Worm (Caenorhabditis elegans) whole organism, L3 larva: ENCODE results near the gene comt-1.

ENCODE experiments used
- ama-1 ChIP-seq: fragments of 150-350 bp; optimal IDR thresholded peaks from 2 replicates; lab custom pipeline; 2018
- elt-1 ChIP-seq: fragments of 150-350 bp; optimal IDR thresholded peaks from 2 replicates; lab custom pipeline; 2014; ENCODE audit warnings: missing biosample characterization, missing genetic modification characterization
- fkh-10 ChIP-seq: sonication (generic microtip); optimal IDR thresholded peaks from 2 replicates; lab custom pipeline; 2017; ENCODE audit warnings: missing biosample characterization, missing genetic modification reagents, missing genetic modification characterization
- fos-1 ChIP-seq: fragments of 150-350 bp; optimal IDR thresholded peaks from 2 replicates; lab custom pipeline; 2014; ENCODE audit warnings: missing biosample characterization, missing genetic modification characterization
- lsy-12 ChIP-seq: sonication (generic microtip); optimal IDR thresholded peaks from 2 replicates; lab custom pipeline; 2016; ENCODE audit warnings: mild to moderate bottlenecking, missing genetic modification characterization, missing compliant biosample characterization
- nhr-11 ChIP-seq: fragments of 150-350 bp; optimal IDR thresholded peaks from 2 replicates; lab custom pipeline; 2014; ENCODE audit warnings: missing biosample characterization, missing genetic modification characterization
- pha-4 ChIP-seq: fragments of 150-350 bp; optimal IDR thresholded peaks from 2 replicates; lab custom pipeline; 2014; ENCODE audit warnings: missing biosample characterization, missing genetic modification reagents, missing genetic modification characterization
- unc-39 ChIP-seq: sonication (generic microtip); optimal IDR thresholded peaks from 4 replicates; lab custom pipeline; 2017; ENCODE audit warnings: missing biosample characterization, missing genetic modification characterization

ce11 chrX:2826337-2826736, 35.9 kb downstream of the comt-1 start:
- TF ChIP-seq fos-1 (tag; lab: Kevin White, UChicago): no peak
- no peak for TF ChIP-seq pha-4 (tag; lab: Kevin White, UChicago)
- no peak for TF ChIP-seq unc-39
- no peak for TF ChIP-seq nhr-11 (tag; lab: Kevin White, UChicago)
- TF ChIP-seq elt-1: no peak
- TF ChIP-seq lsy-12 (tag; lab: Kevin White, UChicago): no peak
- TF ChIP-seq ama-1 (lab: Kevin White, UChicago): no peak
- no peak for TF ChIP-seq fkh-10 (GFP tag; lab: Kevin White, UChicago)
